Fruit fly (Drosophila melanogaster): Measurements from ENCODE around the gene CG42465.

dm6 chr2L:3730182-3730975 lies 30.4 kb downstream of the CG42465 start, which contains the start of gene CG10019:
- TF ChIP-seq CG8478 (optimal IDR thresholded peaks at IDR 0.05) (no peak), pan (optimal IDR thresholded peaks at IDR 0.05) (no peak), psq (optimal IDR thresholded peaks at IDR 0.05) (no peak)

All from whole organism.